Worm (Caenorhabditis elegans) whole organism, L1 larva: ENCODE measurements around the gene ins-35.

ENCODE experiments used
- Y116A8C.19 ChIP-seq: sonication (generic microtip); optimal IDR thresholded peaks from 2 replicates; lab custom pipeline; 2016; ENCODE audit warnings: missing compliant biosample characterization, missing genetic modification characterization, borderline replicate concordance
- aha-1 ChIP-seq: fragments of 150-350 bp; optimal IDR thresholded peaks from 2 replicates; lab custom pipeline; 2014; ENCODE audit warnings: missing biosample characterization, missing genetic modification characterization
- alr-1 ChIP-seq: fragments of 200-800 bp; sonication (Bioruptor generic); optimal IDR thresholded peaks from 2 replicates; lab custom pipeline; 2018; ENCODE audit warnings: borderline replicate concordance, mild to moderate bottlenecking, missing genetic modification characterization, missing compliant biosample characterization
- aly-2 ChIP-seq: fragments of 150-350 bp; optimal IDR thresholded peaks from 2 replicates; lab custom pipeline; 2014; ENCODE audit warnings: missing biosample characterization, missing genetic modification characterization
- blmp-1 ChIP-seq: fragments of 150-350 bp; optimal IDR thresholded peaks from 2 replicates; lab custom pipeline; 2014; ENCODE audit warnings: missing biosample characterization, missing genetic modification characterization
- ceh-8 ChIP-seq: fragments of 200-800 bp; sonication (Bioruptor generic); optimal IDR thresholded peaks from 2 replicates; lab custom pipeline; 2018; ENCODE audit warnings: mild to moderate bottlenecking, missing genetic modification characterization, moderate library complexity, missing compliant biosample characterization
- ceh-90 ChIP-seq: sonication (generic microtip); optimal IDR thresholded peaks from 2 replicates; lab custom pipeline; 2016; ENCODE audit warnings: missing genetic modification characterization, missing compliant biosample characterization
- efl-1 ChIP-seq, 4 experiments: fragments of 150-350 bp; optimal IDR thresholded peaks in 3 of 4; peaks in 1 of 4; 1 replicate in 1 of 4; 2 replicates in 3 of 4; lab custom pipeline; 2014; ENCODE audit warnings: missing biosample characterization in 2 of 4, missing genetic modification characterization in 2 of 4, missing genetic modification reagents in 2 of 4
- efl-3 ChIP-seq: fragments of 200-800 bp; sonication (Bioruptor generic); optimal IDR thresholded peaks from 2 replicates; lab custom pipeline; 2018; ENCODE audit warnings: mild to moderate bottlenecking, missing genetic modification characterization, missing compliant biosample characterization
- egl-13 ChIP-seq: sonication (generic microtip); optimal IDR thresholded peaks from 2 replicates; lab custom pipeline; 2016; ENCODE audit warnings: missing genotype, missing genetic modification reagents, missing genetic modification characterization, missing compliant biosample characterization
- elt-2 ChIP-seq: sonication (generic microtip); optimal IDR thresholded peaks from 2 replicates; lab custom pipeline; 2016; ENCODE audit warnings: missing genetic modification characterization, mild to moderate bottlenecking, inconsistent platforms, missing compliant biosample characterization, missing genetic modification reagents
- elt-3 ChIP-seq, 6 experiments: fragments of 150-350 bp in 1 of 6; sonication (generic microtip); optimal IDR thresholded peaks; 2 replicates each; lab custom pipeline; 2017 to 2018; ENCODE audit warnings: missing biosample characterization in 6 of 6, missing genetic modification characterization in 6 of 6, inconsistent platforms in 1 of 6
- ets-5 ChIP-seq: fragments of 200-800 bp; sonication (Bioruptor generic); IDR thresholded peaks from 2 replicates; pipeline ENCODE4 v1.3.6; 2022; ENCODE audit warnings: missing genetic modification characterization, missing compliant biosample characterization
- fkh-10 ChIP-seq: sonication (generic microtip); optimal IDR thresholded peaks from 2 replicates; lab custom pipeline; 2017; ENCODE audit warnings: missing biosample characterization, missing genetic modification reagents, missing genetic modification characterization
- fkh-8 ChIP-seq: sonication (generic microtip); optimal IDR thresholded peaks from 2 replicates; lab custom pipeline; 2016; ENCODE audit warnings: mild to moderate bottlenecking, missing genetic modification characterization, missing compliant biosample characterization
- fos-1 ChIP-seq: fragments of 150-350 bp; optimal IDR thresholded peaks from 2 replicates; lab custom pipeline; 2014; ENCODE audit warnings: missing biosample characterization, missing genetic modification characterization
- grh-1 ChIP-seq: fragments of 200-800 bp; sonication (Bioruptor generic); IDR thresholded peaks from 2 replicates; pipeline ENCODE4 v1.3.6; 2022; ENCODE audit warnings: missing genetic modification reagents, missing genetic modification characterization, missing compliant biosample characterization
- hlh-17 ChIP-seq: fragments of 200-800 bp; sonication (Bioruptor generic); optimal IDR thresholded peaks from 2 replicates; lab custom pipeline; 2018; ENCODE audit warnings: missing genetic modification characterization, mild to moderate bottlenecking, missing compliant biosample characterization, moderate library complexity, borderline replicate concordance
- hpl-2 ChIP-seq: fragments of 150-350 bp; optimal IDR thresholded peaks from 2 replicates; lab custom pipeline; 2014; ENCODE audit warnings: missing biosample characterization, missing genetic modification reagents, missing genetic modification characterization
- irx-1 ChIP-seq: sonication (generic microtip); optimal IDR thresholded peaks from 2 replicates; lab custom pipeline; 2016; ENCODE audit warnings: missing genetic modification characterization, missing compliant biosample characterization
- isw-1 ChIP-seq: fragments of 200-800 bp; sonication (Bioruptor generic); IDR thresholded peaks from 2 replicates; pipeline ENCODE4 v1.3.6; 2022; ENCODE audit warnings: missing genetic modification characterization, missing compliant biosample characterization
- jun-1 ChIP-seq: fragments of 150-350 bp; optimal IDR thresholded peaks from 2 replicates; lab custom pipeline; 2014; ENCODE audit warnings: missing biosample characterization, missing genetic modification reagents, missing genetic modification characterization
- lin-13 ChIP-seq: fragments of 150-350 bp; optimal IDR thresholded peaks from 2 replicates; lab custom pipeline; 2014; ENCODE audit warnings: missing biosample characterization, missing genetic modification reagents, missing genetic modification characterization
- lin-14 ChIP-seq: fragments of 200-800 bp; sonication (Bioruptor generic); optimal IDR thresholded peaks from 2 replicates; lab custom pipeline; 2018; ENCODE audit warnings: mild to moderate bottlenecking, missing genetic modification characterization, moderate library complexity, missing compliant biosample characterization
- lin-15B ChIP-seq: fragments of 150-350 bp; sonication (generic microtip); optimal IDR thresholded peaks from 3 replicates; lab custom pipeline; 2014; ENCODE audit warnings: missing biosample characterization, missing genetic modification characterization
- lin-35 ChIP-seq, 2 experiments: fragments of 150-350 bp; optimal IDR thresholded peaks; 2 replicates each; lab custom pipeline; 2014; ENCODE audit warnings: missing biosample characterization in 2 of 2, missing genetic modification characterization in 2 of 2, missing genetic modification reagents in 2 of 2
- lin-39 ChIP-seq: fragments of 150-350 bp; optimal IDR thresholded peaks from 2 replicates; lab custom pipeline; 2014; ENCODE audit warnings: missing biosample characterization, missing genetic modification reagents, missing genetic modification characterization
- mdl-1 ChIP-seq, 2 experiments: fragments of 150-350 bp; optimal IDR thresholded peaks; 2 replicates each; lab custom pipeline; 2014 to 2017; ENCODE audit warnings: missing biosample characterization in 2 of 2, missing genetic modification characterization in 2 of 2, inconsistent platforms in 1 of 2
- mef-2 ChIP-seq: fragments of 150-350 bp; optimal IDR thresholded peaks from 2 replicates; lab custom pipeline; 2014; ENCODE audit warnings: missing biosample characterization, missing genetic modification characterization
- nhr-12 ChIP-seq: sonication (generic microtip); optimal IDR thresholded peaks from 2 replicates; lab custom pipeline; 2017; ENCODE audit warnings: missing biosample characterization, missing genetic modification characterization
- nhr-237 ChIP-seq: fragments of 150-350 bp; optimal IDR thresholded peaks from 2 replicates; lab custom pipeline; 2014; ENCODE audit warnings: missing biosample characterization, missing genetic modification characterization
- nhr-28 ChIP-seq: fragments of 150-350 bp; optimal IDR thresholded peaks from 2 replicates; lab custom pipeline; 2014; ENCODE audit warnings: missing biosample characterization, missing genetic modification characterization
- nhr-47 ChIP-seq: sonication (generic microtip); optimal IDR thresholded peaks from 2 replicates; lab custom pipeline; 2016; ENCODE audit warnings: mild to moderate bottlenecking, missing genetic modification characterization, moderate library complexity, missing compliant biosample characterization
- nhr-76 ChIP-seq: sonication (generic microtip); optimal IDR thresholded peaks from 2 replicates; lab custom pipeline; 2017; ENCODE audit warnings: missing biosample characterization, missing genetic modification characterization
- nhr-77 ChIP-seq: fragments of 150-350 bp; optimal IDR thresholded peaks from 2 replicates; lab custom pipeline; 2014; ENCODE audit warnings: missing biosample characterization, missing genetic modification characterization
- nhr-84 ChIP-seq: sonication (generic microtip); optimal IDR thresholded peaks from 2 replicates; lab custom pipeline; 2017; ENCODE audit warnings: missing biosample characterization, missing genetic modification characterization
- nhr-85 ChIP-seq: sonication (generic microtip); peaks from one replicate; lab custom pipeline; 2016; ENCODE audit warnings: missing genetic modification characterization, inconsistent platforms, missing compliant biosample characterization
- pag-3 ChIP-seq: sonication (generic microtip); optimal IDR thresholded peaks from 2 replicates; lab custom pipeline; 2017; ENCODE audit warnings: missing genetic modification characterization, mild to moderate bottlenecking, missing compliant biosample characterization, antibody characterized with exemption, borderline replicate concordance; ENCODE audit not compliant: insufficient read depth
- pax-3 ChIP-seq: fragments of 200-800 bp; sonication (Bioruptor generic); optimal IDR thresholded peaks from 2 replicates; lab custom pipeline; 2018; ENCODE audit warnings: mild to moderate bottlenecking, missing genetic modification characterization, moderate library complexity, missing compliant biosample characterization
- pqm-1 ChIP-seq: sonication (generic microtip); optimal IDR thresholded peaks from 3 replicates; lab custom pipeline; 2017; ENCODE audit warnings: missing biosample characterization, missing genetic modification characterization
- rnt-1 ChIP-seq: sonication (generic microtip); optimal IDR thresholded peaks from 2 replicates; lab custom pipeline; 2016; ENCODE audit warnings: mild to moderate bottlenecking, missing genetic modification characterization, moderate library complexity, missing compliant biosample characterization
- skn-1 ChIP-seq: fragments of 150-350 bp; optimal IDR thresholded peaks from 2 replicates; lab custom pipeline; 2014; ENCODE audit warnings: missing biosample characterization, missing genetic modification characterization
- snpc-4 ChIP-seq: fragments of 150-350 bp; optimal IDR thresholded peaks from 2 replicates; lab custom pipeline; 2014; ENCODE audit warnings: missing biosample characterization, missing genetic modification characterization
- sox-4 ChIP-seq: sonication (generic microtip); optimal IDR thresholded peaks from 2 replicates; lab custom pipeline; 2016; ENCODE audit warnings: missing genetic modification characterization, missing compliant biosample characterization
- sptf-1 ChIP-seq: fragments of 150-350 bp; optimal IDR thresholded peaks from 2 replicates; lab custom pipeline; 2014; ENCODE audit warnings: missing biosample characterization, missing genetic modification characterization
- swsn-7 ChIP-seq: sonication (generic microtip); optimal IDR thresholded peaks from 2 replicates; lab custom pipeline; 2016; ENCODE audit warnings: missing genetic modification characterization, missing compliant biosample characterization
- tlp-1 ChIP-seq: fragments of 150-350 bp; optimal IDR thresholded peaks from 2 replicates; lab custom pipeline; 2014; ENCODE audit warnings: missing biosample characterization, missing genetic modification characterization
- unc-86 ChIP-seq: sonication (generic microtip); optimal IDR thresholded peaks from 2 replicates; lab custom pipeline; 2016; ENCODE audit warnings: missing genetic modification characterization, missing compliant biosample characterization
- vab-15 ChIP-seq: sonication (generic microtip); optimal IDR thresholded peaks from 2 replicates; lab custom pipeline; 2017; ENCODE audit warnings: missing genotype, mild to moderate bottlenecking, missing genetic modification characterization, missing compliant biosample characterization
- xbp-1 ChIP-seq: sonication (generic microtip); optimal IDR thresholded peaks from 2 replicates; lab custom pipeline; 2016; ENCODE audit warnings: missing genetic modification characterization, missing compliant biosample characterization
- zag-1 ChIP-seq: fragments of 150-350 bp; optimal IDR thresholded peaks from 2 replicates; lab custom pipeline; 2014; ENCODE audit warnings: missing biosample characterization, missing genetic modification characterization
- zip-4 ChIP-seq: fragments of 200-800 bp; sonication (Bioruptor generic); optimal IDR thresholded peaks from 2 replicates; lab custom pipeline; 2018; ENCODE audit warnings: mild to moderate bottlenecking, missing genetic modification characterization, moderate library complexity, missing compliant biosample characterization
- ztf-11 ChIP-seq, 2 experiments: sonication (generic microtip); optimal IDR thresholded peaks; 2 replicates each; lab custom pipeline; 2016 to 2017; ENCODE audit warnings: missing genetic modification characterization in 2 of 2, missing biosample characterization in 1 of 2, missing compliant biosample characterization in 1 of 2
- ztf-4 ChIP-seq: fragments of 150-350 bp; optimal IDR thresholded peaks from 2 replicates; lab custom pipeline; 2014; ENCODE audit warnings: missing biosample characterization, missing genetic modification characterization

ins-35 gene

ce11 chrV:20402842-20403241, 27.5 kb downstream of the ins-35 start:
- TF ChIP-seq snpc-4 (tag; lab: Kevin White, UChicago): no peak
- TF ChIP-seq grh-1 (GFP tag; lab: Robert Waterston, UW): no peak
- TF ChIP-seq tlp-1 (tag; lab: Kevin White, UChicago): no peak
- no peak for TF ChIP-seq elt-2
- TF ChIP-seq Y116A8C.19 (tag; lab: Kevin White, UChicago): no peak
- TF ChIP-seq fkh-10 (GFP tag; lab: Kevin White, UChicago): no peak
- TF ChIP-seq rnt-1: no peak
- no peak for TF ChIP-seq pag-3 (tag; lab: Kevin White, UChicago)
- TF ChIP-seq fkh-8 (tag; lab: Kevin White, UChicago): peak; percentile 95
- no peak for TF ChIP-seq nhr-12 (tag; lab: Kevin White, UChicago)
- TF ChIP-seq pqm-1 (tag; lab: Kevin White, UChicago): no peak
- TF ChIP-seq lin-39 (tag; lab: Kevin White, UChicago): no peak
- no peak for TF ChIP-seq zip-4 (GFP tag; lab: Kevin White, UChicago)
- no peak for TF ChIP-seq aha-1 (tag; lab: Kevin White, UChicago)
- TF ChIP-seq ztf-4 (tag; lab: Kevin White, UChicago): no peak
- TF ChIP-seq nhr-76: no peak
- no peak for TF ChIP-seq nhr-28 (tag; lab: Kevin White, UChicago)
- no peak for TF ChIP-seq alr-1 (tag; lab: Kevin White, UChicago)
- TF ChIP-seq ets-5 (GFP tag; lab: Robert Waterston, UW): no peak
- TF ChIP-seq nhr-237 (tag; lab: Kevin White, UChicago): no peak
- no peak for TF ChIP-seq ceh-90 (tag; lab: Kevin White, UChicago)
- TF ChIP-seq aly-2: no peak
- no peak for TF ChIP-seq sptf-1 (tag; lab: Kevin White, UChicago)
- peak; percentile 51 for TF ChIP-seq pax-3 (tag; lab: Kevin White, UChicago)
- peak; percentile 39 for TF ChIP-seq egl-13
- TF ChIP-seq efl-3: no peak
- TF ChIP-seq elt-3 (tag; optimal IDR thresholded peaks at IDR 0.05; lab: Kevin White, UChicago): no peak
- no peak for TF ChIP-seq zag-1 (tag; lab: Kevin White, UChicago)
- TF ChIP-seq blmp-1: no peak
- TF ChIP-seq sox-4 (tag; lab: Kevin White, UChicago): peak; percentile 53
- TF ChIP-seq efl-1 (optimal IDR thresholded peaks at IDR 0.05; lab: Kevin White, UChicago): no peak
- no peak for TF ChIP-seq efl-1 (GFP tag; optimal IDR thresholded peaks at IDR 0.05 in 1 of 2; lab: Kevin White, UChicago)
- peak; percentile 37 for TF ChIP-seq swsn-7 (tag; lab: Kevin White, UChicago)
- no peak for TF ChIP-seq hpl-2 (GFP tag; lab: Kevin White, UChicago)
- no peak for TF ChIP-seq hlh-17
- TF ChIP-seq lin-14: peak; percentile 46
- TF ChIP-seq skn-1 (tag; lab: Kevin White, UChicago): no peak
- TF ChIP-seq fos-1 (tag; lab: Kevin White, UChicago): peak; percentile 72
- TF ChIP-seq mef-2 (tag; lab: Kevin White, UChicago): no peak
- no peak for TF ChIP-seq jun-1 (tag; lab: Kevin White, UChicago)
- TF ChIP-seq nhr-85 (tag; lab: Kevin White, UChicago): no peak
- no peak for TF ChIP-seq vab-15
- TF ChIP-seq nhr-84 (tag; lab: Kevin White, UChicago): no peak
- peak; percentile 22 for TF ChIP-seq unc-86 (tag; lab: Kevin White, UChicago)
- no peak for TF ChIP-seq ceh-8
- no peak for TF ChIP-seq lin-15B (tag; lab: Kevin White, UChicago)
- TF ChIP-seq nhr-47 (tag; lab: Kevin White, UChicago): peak; percentile 84
- no peak for TF ChIP-seq xbp-1 (tag; lab: Kevin White, UChicago)
- no peak for TF ChIP-seq isw-1 (GFP tag; lab: Robert Waterston, UW)
- TF ChIP-seq lin-13 (GFP tag; lab: Kevin White, UChicago): no peak
- no peak for TF ChIP-seq nhr-77
- TF ChIP-seq mdl-1 (tag; optimal IDR thresholded peaks at IDR 0.05; lab: Kevin White, UChicago): no peak
- no peak for TF ChIP-seq irx-1
- TF ChIP-seq ztf-11 (tag; optimal IDR thresholded peaks at IDR 0.05; lab: Kevin White, UChicago): no peak
- TF ChIP-seq lin-35 (GFP tag; optimal IDR thresholded peaks at IDR 0.05; lab: Kevin White, UChicago): no peak
